Worm (Caenorhabditis elegans) whole organism, L1 larva: ENCODE results near the gene F54H5.2.

Experiments
- C16A3.4 ChIP-seq: fragments of 150-350 bp; optimal IDR thresholded peaks from 2 replicates; lab custom pipeline; 2014; ENCODE audit warnings: missing biosample characterization, missing genetic modification characterization
- C34B4.2 ChIP-seq: sonication (generic microtip); optimal IDR thresholded peaks from 2 replicates; lab custom pipeline; 2017; ENCODE audit warnings: mild to moderate bottlenecking, missing genetic modification characterization, missing compliant biosample characterization
- Y116A8C.19 ChIP-seq: sonication (generic microtip); optimal IDR thresholded peaks from 2 replicates; lab custom pipeline; 2016; ENCODE audit warnings: missing compliant biosample characterization, missing genetic modification characterization, borderline replicate concordance
- aha-1 ChIP-seq: fragments of 150-350 bp; optimal IDR thresholded peaks from 2 replicates; lab custom pipeline; 2014; ENCODE audit warnings: missing biosample characterization, missing genetic modification characterization
- ama-1 ChIP-seq: fragments of 150-350 bp; optimal IDR thresholded peaks from 2 replicates; lab custom pipeline; 2014
- blmp-1 ChIP-seq: fragments of 150-350 bp; optimal IDR thresholded peaks from 2 replicates; lab custom pipeline; 2014; ENCODE audit warnings: missing biosample characterization, missing genetic modification characterization
- ceh-8 ChIP-seq: fragments of 200-800 bp; sonication (Bioruptor generic); optimal IDR thresholded peaks from 2 replicates; lab custom pipeline; 2018; ENCODE audit warnings: mild to moderate bottlenecking, missing genetic modification characterization, moderate library complexity, missing compliant biosample characterization
- ceh-82 ChIP-seq, 3 experiments: fragments of 150-350 bp in 1 of 3; sonication (generic microtip) in 2 of 3; optimal IDR thresholded peaks; 2 replicates each; lab custom pipeline; 2014 to 2017; ENCODE audit warnings: missing biosample characterization in 3 of 3, missing genetic modification characterization in 3 of 3
- ces-1 ChIP-seq: fragments of 150-350 bp; optimal IDR thresholded peaks from 2 replicates; lab custom pipeline; 2014; ENCODE audit warnings: missing biosample characterization, missing genetic modification reagents, missing genetic modification characterization
- dpl-1 ChIP-seq, 3 experiments: fragments of 150-350 bp in 2 of 3; sonication (generic microtip) in 1 of 3; optimal IDR thresholded peaks; 2 replicates each; lab custom pipeline; 2014 to 2017; ENCODE audit warnings: missing biosample characterization in 3 of 3, missing genetic modification characterization in 3 of 3, missing genetic modification reagents in 3 of 3
- efl-1 ChIP-seq, 4 experiments: fragments of 150-350 bp; optimal IDR thresholded peaks in 3 of 4; peaks in 1 of 4; 1 replicate in 1 of 4; 2 replicates in 3 of 4; lab custom pipeline; 2014; ENCODE audit warnings: missing biosample characterization in 2 of 4, missing genetic modification characterization in 2 of 4, missing genetic modification reagents in 2 of 4
- egl-13 ChIP-seq: sonication (generic microtip); optimal IDR thresholded peaks from 2 replicates; lab custom pipeline; 2016; ENCODE audit warnings: missing genotype, missing genetic modification reagents, missing genetic modification characterization, missing compliant biosample characterization
- elt-2 ChIP-seq: sonication (generic microtip); optimal IDR thresholded peaks from 2 replicates; lab custom pipeline; 2016; ENCODE audit warnings: missing genetic modification characterization, mild to moderate bottlenecking, inconsistent platforms, missing compliant biosample characterization, missing genetic modification reagents
- elt-3 ChIP-seq, 6 experiments: fragments of 150-350 bp in 1 of 6; sonication (generic microtip); optimal IDR thresholded peaks; 2 replicates each; lab custom pipeline; 2017 to 2018; ENCODE audit warnings: missing biosample characterization in 6 of 6, missing genetic modification characterization in 6 of 6, inconsistent platforms in 1 of 6
- fkh-8 ChIP-seq: sonication (generic microtip); optimal IDR thresholded peaks from 2 replicates; lab custom pipeline; 2016; ENCODE audit warnings: mild to moderate bottlenecking, missing genetic modification characterization, missing compliant biosample characterization
- fos-1 ChIP-seq: fragments of 150-350 bp; optimal IDR thresholded peaks from 2 replicates; lab custom pipeline; 2014; ENCODE audit warnings: missing biosample characterization, missing genetic modification characterization
- hlh-4 ChIP-seq: sonication (generic microtip); optimal IDR thresholded peaks from 2 replicates; lab custom pipeline; 2016; ENCODE audit warnings: mild to moderate bottlenecking, missing genetic modification characterization, missing compliant biosample characterization
- hpl-2 ChIP-seq: fragments of 150-350 bp; optimal IDR thresholded peaks from 2 replicates; lab custom pipeline; 2014; ENCODE audit warnings: missing biosample characterization, missing genetic modification reagents, missing genetic modification characterization
- irx-1 ChIP-seq: sonication (generic microtip); optimal IDR thresholded peaks from 2 replicates; lab custom pipeline; 2016; ENCODE audit warnings: missing genetic modification characterization, missing compliant biosample characterization
- jun-1 ChIP-seq: fragments of 150-350 bp; optimal IDR thresholded peaks from 2 replicates; lab custom pipeline; 2014; ENCODE audit warnings: missing biosample characterization, missing genetic modification reagents, missing genetic modification characterization
- lin-13 ChIP-seq: fragments of 150-350 bp; optimal IDR thresholded peaks from 2 replicates; lab custom pipeline; 2014; ENCODE audit warnings: missing biosample characterization, missing genetic modification reagents, missing genetic modification characterization
- lin-35 ChIP-seq, 2 experiments: fragments of 150-350 bp; optimal IDR thresholded peaks; 2 replicates each; lab custom pipeline; 2014; ENCODE audit warnings: missing biosample characterization in 2 of 2, missing genetic modification characterization in 2 of 2, missing genetic modification reagents in 2 of 2
- lin-39 ChIP-seq: fragments of 150-350 bp; optimal IDR thresholded peaks from 2 replicates; lab custom pipeline; 2014; ENCODE audit warnings: missing biosample characterization, missing genetic modification reagents, missing genetic modification characterization
- mdl-1 ChIP-seq, 2 experiments: fragments of 150-350 bp; optimal IDR thresholded peaks; 2 replicates each; lab custom pipeline; 2014 to 2017; ENCODE audit warnings: missing biosample characterization in 2 of 2, missing genetic modification characterization in 2 of 2, inconsistent platforms in 1 of 2
- mep-1 ChIP-seq: fragments of 150-350 bp; optimal IDR thresholded peaks from 2 replicates; lab custom pipeline; 2014; ENCODE audit warnings: missing biosample characterization, missing genetic modification characterization
- nhr-11 ChIP-seq: fragments of 150-350 bp; optimal IDR thresholded peaks from 2 replicates; lab custom pipeline; 2014; ENCODE audit warnings: missing biosample characterization, missing genetic modification characterization
- nhr-77 ChIP-seq: fragments of 150-350 bp; optimal IDR thresholded peaks from 2 replicates; lab custom pipeline; 2014; ENCODE audit warnings: missing biosample characterization, missing genetic modification characterization
- nhr-90 ChIP-seq: sonication (generic microtip); optimal IDR thresholded peaks from 2 replicates; lab custom pipeline; 2016; ENCODE audit warnings: mild to moderate bottlenecking, missing genetic modification characterization, missing compliant biosample characterization; ENCODE audit not compliant: poor library complexity
- pag-3 ChIP-seq: sonication (generic microtip); optimal IDR thresholded peaks from 2 replicates; lab custom pipeline; 2017; ENCODE audit warnings: missing genetic modification characterization, mild to moderate bottlenecking, missing compliant biosample characterization, antibody characterized with exemption, borderline replicate concordance; ENCODE audit not compliant: insufficient read depth
- pqm-1 ChIP-seq: sonication (generic microtip); optimal IDR thresholded peaks from 3 replicates; lab custom pipeline; 2017; ENCODE audit warnings: missing biosample characterization, missing genetic modification characterization
- swsn-7 ChIP-seq: sonication (generic microtip); optimal IDR thresholded peaks from 2 replicates; lab custom pipeline; 2016; ENCODE audit warnings: missing genetic modification characterization, missing compliant biosample characterization
- tlp-1 ChIP-seq: fragments of 150-350 bp; optimal IDR thresholded peaks from 2 replicates; lab custom pipeline; 2014; ENCODE audit warnings: missing biosample characterization, missing genetic modification characterization
- unc-30 ChIP-seq: sonication (generic microtip); optimal IDR thresholded peaks from 2 replicates; lab custom pipeline; 2017; ENCODE audit warnings: missing biosample characterization, missing genetic modification characterization
- unc-86 ChIP-seq: sonication (generic microtip); optimal IDR thresholded peaks from 2 replicates; lab custom pipeline; 2016; ENCODE audit warnings: missing genetic modification characterization, missing compliant biosample characterization
- unc-98 ChIP-seq: fragments of 200-800 bp; sonication (Bioruptor generic); IDR thresholded peaks from 2 replicates; pipeline ENCODE4 v1.3.6; 2022; ENCODE audit warnings: missing genetic modification characterization, missing compliant biosample characterization
- xbp-1 ChIP-seq: sonication (generic microtip); optimal IDR thresholded peaks from 2 replicates; lab custom pipeline; 2016; ENCODE audit warnings: missing genetic modification characterization, missing compliant biosample characterization
- zag-1 ChIP-seq: fragments of 150-350 bp; optimal IDR thresholded peaks from 2 replicates; lab custom pipeline; 2014; ENCODE audit warnings: missing biosample characterization, missing genetic modification characterization
- ztf-4 ChIP-seq: fragments of 150-350 bp; optimal IDR thresholded peaks from 2 replicates; lab custom pipeline; 2014; ENCODE audit warnings: missing biosample characterization, missing genetic modification characterization

F54H5.2 gene

ce11 chrII:6588605-6589292 is 38.5 kb upstream of the F54H5.2 start, which contains the start of gene icd-1 (continued):
- TF ChIP-seq nhr-77 (tag; lab: Kevin White, UChicago) (peak; percentile 94), ces-1 (GFP tag; lab: Kevin White, UChicago) (no peak), ceh-82 (tag; optimal IDR thresholded peaks at IDR 0.05; lab: Kevin White, UChicago) (peak; percentile 91 to 95 (median 93)), fos-1 (peak; percentile 95), ceh-8 (GFP tag; lab: Kevin White, UChicago) (peak; percentile 80), Y116A8C.19 (tag; lab: Kevin White, UChicago) (no peak), nhr-11 (peak; percentile 97), C16A3.4 (tag; lab: Kevin White, UChicago) (peak; percentile 92), pag-3 (no peak), C34B4.2 (tag; lab: Kevin White, UChicago) (no peak), ztf-4 (tag; lab: Kevin White, UChicago) (peak; percentile 97), unc-30 (tag; lab: Kevin White, UChicago) (no peak), lin-35 (GFP tag; optimal IDR thresholded peaks at IDR 0.05; lab: Kevin White, UChicago) (peak; percentile 84 to 87), mdl-1 (tag; optimal IDR thresholded peaks at IDR 0.05; lab: Kevin White, UChicago) (peak; percentile 45 to 89), unc-98 (peak; percentile 82), tlp-1 (no peak), hlh-4 (no peak), aha-1 (tag; lab: Kevin White, UChicago) (peak; percentile 85), egl-13 (tag; lab: Kevin White, UChicago) (peak; percentile 86), hpl-2 (GFP tag; lab: Kevin White, UChicago) (peak; percentile 91), pqm-1 (tag; lab: Kevin White, UChicago) (no peak), lin-39 (tag; lab: Kevin White, UChicago) (peak; percentile 94), elt-2 (tag; lab: Kevin White, UChicago) (peak; percentile 84), fkh-8 (tag; lab: Kevin White, UChicago) (peak; percentile 96), nhr-90 (tag; lab: Kevin White, UChicago) (peak; percentile 94), mep-1 (tag; lab: Kevin White, UChicago) (peak; percentile 94), xbp-1 (peak; percentile 94), lin-13 (GFP tag; lab: Kevin White, UChicago) (peak; percentile 84), unc-86 (tag; lab: Kevin White, UChicago) (peak; percentile 95)
- TF ChIP-seq, all 84 proteins: peak for 64

DNA sequence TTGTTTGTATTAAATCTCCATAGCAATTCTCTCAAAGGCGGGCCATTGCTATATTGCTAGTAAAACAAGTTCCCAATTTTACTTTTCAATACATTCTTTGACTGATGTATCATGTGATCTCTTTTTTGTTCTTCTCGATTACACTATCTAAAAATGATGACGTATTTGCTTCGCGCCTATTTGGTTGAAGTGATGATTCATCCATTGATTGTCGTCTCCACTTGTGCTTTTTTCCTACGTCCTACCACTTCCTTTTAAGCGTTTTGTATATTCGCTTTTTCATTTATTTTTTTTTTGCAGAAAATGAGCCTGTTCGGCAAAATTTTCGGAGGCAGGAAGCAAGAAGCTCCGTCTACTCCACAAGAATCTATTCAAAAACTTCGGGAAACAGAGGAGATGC is 37.9 kb upstream of the F54H5.2 start, which contains the start of gene vps-32.1:
TSS of gene vps-32.1 (plus strand) at position 301 of the 400 bp plus-strand sequence.
- peak; percentile 49 for TF ChIP-seq jun-1
- TF ChIP-seq lin-35 (GFP tag; optimal IDR thresholded peaks at IDR 0.05; lab: Kevin White, UChicago) = peak in 1 of 2 experiments; percentile 4
- TF ChIP-seq irx-1 = no peak
- no peak for TF ChIP-seq unc-30 (tag; lab: Kevin White, UChicago)
- peak; percentile 28 for TF ChIP-seq blmp-1
- no peak for TF ChIP-seq nhr-11
- no peak for TF ChIP-seq nhr-90 (tag; lab: Kevin White, UChicago)
- peak; percentile 40 for TF ChIP-seq fos-1
- peak in 1 of 6 experiments; percentile 29 for TF ChIP-seq elt-3 (tag; optimal IDR thresholded peaks at IDR 0.05; lab: Kevin White, UChicago)
- TF ChIP-seq swsn-7 (tag; lab: Kevin White, UChicago) = no peak
- TF ChIP-seq dpl-1 (GFP tag; optimal IDR thresholded peaks at IDR 0.05; lab: Kevin White, UChicago) = peak in 1 of 3 experiments; percentile 15

DNA sequence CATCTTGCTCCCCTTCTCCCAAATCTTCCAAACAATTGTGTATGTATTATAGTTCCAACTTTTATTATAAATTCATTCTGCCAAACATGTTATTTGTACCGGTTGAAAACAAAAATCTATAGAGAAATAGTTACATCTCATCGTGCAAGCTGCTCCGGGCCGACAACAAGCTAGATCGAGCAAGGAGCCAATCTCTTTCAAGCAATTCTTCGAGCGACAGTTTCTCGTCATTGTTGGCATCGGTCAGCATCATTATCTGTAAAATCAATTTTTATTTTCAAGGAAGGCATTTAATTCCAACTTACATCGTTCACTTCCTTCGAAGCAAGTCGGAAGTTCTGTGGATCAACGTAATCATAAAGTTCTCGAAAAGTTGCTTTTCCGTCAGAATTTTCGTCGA is 36.3 kb upstream of the F54H5.2 start:
- TF ChIP-seq efl-1 (optimal IDR thresholded peaks at IDR 0.05; lab: Kevin White, UChicago) (no peak), efl-1 (GFP tag; optimal IDR thresholded peaks at IDR 0.05 in 1 of 2; lab: Kevin White, UChicago) (peak in 1 of 2 experiments; percentile 69), ceh-8 (GFP tag; lab: Kevin White, UChicago) (no peak), zag-1 (no peak), ama-1 (lab: Kevin White, UChicago) (peak; percentile 18)
